Fruit fly (Drosophila melanogaster) S2 (cell line): Measurements from ENCODE around the gene htt.

Experiments used
- CG8478 ChIP-seq: fragments of >200 bp; optimal IDR thresholded peaks from 2 replicates; lab custom pipeline; 2018
- CTCF ChIP-seq, 2 experiments: fragments of >200 bp; optimal IDR thresholded peaks; 2 replicates each; lab custom pipeline; 2018

The htt gene

DNA sequence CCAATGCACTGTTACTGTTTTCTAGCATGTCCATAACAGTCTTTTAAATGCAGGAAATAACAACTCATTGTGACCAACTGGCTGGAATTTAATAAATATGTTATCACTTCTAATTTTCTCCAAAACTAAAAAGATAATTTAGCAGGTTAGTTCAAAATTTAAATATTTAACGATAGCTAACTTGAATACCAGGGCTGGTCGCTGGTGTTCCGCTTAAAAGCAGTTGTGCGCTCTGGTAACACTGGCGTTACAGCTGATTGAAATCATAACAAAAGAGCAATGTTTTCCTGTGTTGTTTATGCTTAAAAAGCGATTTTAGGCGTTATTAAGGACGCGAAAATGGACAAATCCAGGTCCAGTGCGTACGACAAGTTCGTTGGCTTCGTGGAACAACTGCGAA lies at the start of gene htt:
htt (plus strand) TSS at position 250 of the 400 bp plus-strand sequence.
- TF ChIP-seq CTCF (optimal IDR thresholded peaks at IDR 0.05; lab: Kevin White, UChicago) (peak in 1 of 2 experiments; percentile 7), CG8478 (no peak)

DNA sequence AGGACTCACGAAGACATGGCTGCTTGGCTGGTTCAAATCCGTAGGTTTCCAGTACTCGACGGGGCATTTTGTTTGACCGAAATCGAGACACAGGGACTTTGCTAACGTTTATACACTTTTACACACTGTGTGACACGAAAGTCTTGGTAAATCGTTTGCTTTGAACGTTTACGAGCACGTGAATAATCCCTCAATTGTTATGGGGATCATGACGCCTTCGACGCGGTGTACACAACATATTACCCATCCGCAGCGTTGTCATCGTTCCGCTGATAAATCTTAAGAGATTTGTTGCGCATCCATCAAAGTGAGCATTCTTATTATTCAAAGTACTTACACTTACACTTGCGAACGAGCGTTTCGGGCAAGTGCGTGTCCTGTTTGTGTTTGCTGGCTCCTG lies 45.7 kb upstream of the htt start, which contains the start of gene CG31050:
CG31050 (minus strand) TSS at position 101 of the 400 bp plus-strand sequence.
- TF ChIP-seq CG8478, result no peak
- TF ChIP-seq CTCF (optimal IDR thresholded peaks at IDR 0.05; lab: Kevin White, UChicago), result no peak

DNA sequence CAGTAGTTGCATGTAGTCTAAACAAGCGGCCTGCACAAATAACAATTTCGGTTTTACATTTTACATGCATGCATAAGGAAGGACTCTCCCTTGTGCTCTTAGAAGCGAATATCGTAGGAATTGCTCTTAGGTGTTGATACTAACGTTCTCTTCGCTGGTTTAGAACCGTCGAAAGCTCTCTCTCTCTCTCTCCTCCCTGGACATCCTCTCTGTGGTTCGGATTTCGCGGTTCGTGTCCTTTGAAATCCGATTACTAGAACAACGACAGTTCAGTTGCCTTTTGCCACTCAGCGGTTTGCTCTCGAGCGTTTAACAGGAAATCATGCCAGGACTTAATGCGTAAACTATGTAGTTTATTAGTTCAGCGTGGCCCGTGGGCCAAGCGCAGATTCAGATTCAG lies 41.4 kb upstream of the htt start:
- TF ChIP-seq CG8478 (no peak), CTCF (optimal IDR thresholded peaks at IDR 0.05; lab: Kevin White, UChicago) (no peak)

DNA sequence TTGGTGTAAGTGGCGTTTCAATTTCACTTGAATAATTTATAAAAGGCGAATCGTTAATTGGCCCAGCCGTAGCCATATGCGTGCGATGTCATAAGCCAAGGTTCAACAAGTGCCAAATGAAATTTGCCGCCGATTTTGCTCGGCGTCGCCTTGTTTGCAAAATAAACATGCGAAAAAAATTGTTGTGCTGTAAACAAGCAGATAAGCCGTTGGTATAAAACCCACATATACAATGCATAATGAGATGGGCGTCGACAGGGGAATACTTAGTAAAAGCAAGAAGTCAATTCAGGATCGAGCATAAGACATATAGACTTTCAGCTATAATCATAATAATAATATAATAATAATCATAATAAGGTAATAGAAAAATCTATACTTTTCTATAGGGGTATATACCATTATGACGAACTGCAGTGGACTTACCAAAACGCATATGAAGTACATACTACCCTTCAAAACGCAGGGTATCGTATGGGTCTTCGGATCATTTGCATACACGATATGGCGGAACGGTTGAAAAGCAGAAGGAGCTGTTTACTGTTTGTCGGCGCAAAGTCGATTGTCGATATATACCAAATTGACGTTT lies 39.8 kb upstream of the htt start:
- TF ChIP-seq CTCF (optimal IDR thresholded peaks at IDR 0.05; lab: Kevin White, UChicago), result no peak
- no peak for TF ChIP-seq CG8478

- no peak for TF ChIP-seq CG8478
These were observed 33.1 kb upstream of the htt start for dm6 chr3R:28662956-28663355.

dm6 chr3R:28668854-28669253 lies 27.2 kb upstream of the htt start, which contains the start of gene CG33346:
CG33346 (plus strand) TSS chr3R:28669233.
- TF ChIP-seq CG8478, result no peak
- no peak for TF ChIP-seq CTCF (optimal IDR thresholded peaks at IDR 0.05; lab: Kevin White, UChicago)

dm6 chr3R:28670404-28670803 lies 25.6 kb upstream of the htt start, which contains the start of gene Sid:
Sid (plus strand) TSS chr3R:28670704.
- no peak for TF ChIP-seq CG8478
- TF ChIP-seq CTCF (optimal IDR thresholded peaks at IDR 0.05; lab: Kevin White, UChicago), result no peak

- TF ChIP-seq CTCF (optimal IDR thresholded peaks at IDR 0.05; lab: Kevin White, UChicago), result peak; percentile 96
- no peak for TF ChIP-seq CG8478
These were observed 23.9 kb upstream of the htt start for dm6 chr3R:28672134-28672533.

dm6 chr3R:28674788-28675187 lies 21.3 kb upstream of the htt start, which contains the start of gene snu:
snu (plus strand) TSS chr3R:28675041.
- TF ChIP-seq CG8478 (no peak), CTCF (optimal IDR thresholded peaks at IDR 0.05; lab: Kevin White, UChicago) (no peak)

- TF ChIP-seq CTCF (optimal IDR thresholded peaks at IDR 0.05; lab: Kevin White, UChicago), result no peak
- no peak for TF ChIP-seq CG8478
These were observed 19.0 kb upstream of the htt start for dm6 chr3R:28676870-28677526.

- TF ChIP-seq CG8478 (no peak), CTCF (optimal IDR thresholded peaks at IDR 0.05; lab: Kevin White, UChicago) (no peak)
These were observed 18.4 kb upstream of the htt start for dm6 chr3R:28677527-28678134.

- TF ChIP-seq CTCF (optimal IDR thresholded peaks at IDR 0.05; lab: Kevin White, UChicago) (no peak), CG8478 (no peak)
These were observed 16.5 kb upstream of the htt start for dm6 chr3R:28679583-28679982.

DNA sequence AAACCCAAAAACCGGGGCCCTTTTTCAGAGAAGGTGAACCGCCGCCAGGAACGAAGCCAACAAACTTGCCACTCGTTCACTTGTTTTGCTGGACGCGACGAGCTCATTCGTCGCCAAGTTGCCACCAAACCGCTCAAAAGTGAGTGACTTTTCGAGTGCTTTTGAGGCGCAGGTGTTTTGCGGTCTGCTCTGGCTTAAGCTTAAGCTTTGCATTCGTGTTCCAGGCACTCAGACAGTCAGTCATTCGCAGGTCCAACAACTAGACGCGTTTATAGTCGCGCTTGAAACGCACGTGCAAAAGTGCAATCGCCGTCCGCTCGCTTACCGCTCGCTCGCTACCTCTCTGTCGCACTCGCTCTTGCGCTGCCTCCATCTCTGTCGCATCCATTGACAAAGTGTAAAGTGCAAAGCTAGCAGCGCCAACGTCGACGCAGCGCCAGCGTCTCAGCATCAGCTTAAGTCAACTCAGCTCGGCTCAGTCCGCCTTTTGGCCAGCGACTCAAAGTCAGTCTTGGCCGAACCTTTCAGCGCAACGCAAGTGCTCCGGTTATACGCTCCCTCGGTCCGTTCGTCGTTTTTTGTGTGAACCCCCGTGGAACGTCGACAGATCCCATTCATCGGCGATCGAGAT lies 14.1 kb upstream of the htt start:
- TF ChIP-seq CG8478 (no peak), CTCF (optimal IDR thresholded peaks at IDR 0.05; lab: Kevin White, UChicago) (no peak)

- no peak for TF ChIP-seq CG8478
- no peak for TF ChIP-seq CTCF (optimal IDR thresholded peaks at IDR 0.05; lab: Kevin White, UChicago)
These were observed 10.5 kb upstream of the htt start for dm6 chr3R:28685558-28685957.

DNA sequence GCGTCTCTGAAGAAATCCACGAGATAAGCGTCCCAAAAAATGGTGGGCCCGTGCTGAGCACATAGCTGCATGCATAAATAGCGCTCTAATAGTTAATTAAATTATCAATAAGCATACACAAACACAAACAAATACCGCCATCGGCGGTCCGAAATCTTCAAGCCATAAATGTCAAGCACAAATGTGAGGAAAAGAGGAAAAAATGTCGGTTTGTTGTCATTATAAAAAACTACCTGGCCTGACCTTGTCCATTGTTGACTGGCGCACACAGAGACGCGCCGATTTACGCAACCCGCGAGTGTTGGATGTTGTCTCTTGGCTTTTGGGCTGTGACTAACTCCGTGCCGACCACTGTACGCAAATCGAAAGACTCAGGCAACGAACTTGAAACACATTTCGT lies 8.1 kb upstream of the htt start:
- TF ChIP-seq CTCF (optimal IDR thresholded peaks at IDR 0.05; lab: Kevin White, UChicago) (no peak), CG8478 (no peak)

- TF ChIP-seq CTCF (optimal IDR thresholded peaks at IDR 0.05; lab: Kevin White, UChicago) (no peak), CG8478 (no peak)
These were observed 48.6 kb downstream of the htt start, which contains the start of gene AstA-R2 for dm6 chr3R:28744682-28745081. AstA-R2 (minus strand) TSS chr3R:28744782.
